Worm (Caenorhabditis elegans): ENCODE measurements around the gene mcm-5.
A peak's percentile ranks its signal among the peaks of the same experiment; 100 is the strongest.

- peak; percentile 80 for TF ChIP-seq F13C5.2 (tag; optimal IDR thresholded peaks at IDR 0.05)
- no peak for TF ChIP-seq scrt-1 (GFP tag; IDR thresholded peaks at IDR 0.05)
- TF ChIP-seq hmbx-1 (tag; optimal IDR thresholded peaks at IDR 0.05) = no peak
- no peak for TF ChIP-seq ama-1 (optimal IDR thresholded peaks at IDR 0.05)
Observed at ce11 chrIII:4281955-4282618, 9.0 kb downstream of the mcm-5 start.
